Fruit fly (Drosophila melanogaster): Measurements from ENCODE around the gene CG14731.

CG14731 gene

dm6 chr3R:11888038-11888567 lies 43.0 kb upstream of the CG14731 start (continued):
- TF ChIP-seq salr (GFP tag; optimal IDR thresholded peaks at IDR 0.05) (peak in 1 of 2 experiments; percentile 24), CG1621 (tag; optimal IDR thresholded peaks at IDR 0.05) (no peak), CG34406 (GFP tag; optimal IDR thresholded peaks at IDR 0.05) (no peak), Sox15 (GFP tag; optimal IDR thresholded peaks at IDR 0.05) (no peak), CG6276 (GFP tag; optimal IDR thresholded peaks at IDR 0.05) (no peak), Eip78C (GFP tag) (peak; percentile 80), OdsH (GFP tag; optimal IDR thresholded peaks at IDR 0.05) (no peak), Hr39 (GFP tag; optimal IDR thresholded peaks at IDR 0.05) (peak; percentile 42), Sox14 (GFP tag; optimal IDR thresholded peaks at IDR 0.05) (no peak), CG16779 (tag; optimal IDR thresholded peaks at IDR 0.05) (no peak), CG11762 (GFP tag; optimal IDR thresholded peaks at IDR 0.05; ENCODE audit: insufficient read depth) (peak; percentile 30), spab (GFP tag; optimal IDR thresholded peaks at IDR 0.05) (no peak), Eip75B (GFP tag; optimal IDR thresholded peaks at IDR 0.05) (no peak), CG3919 (GFP tag; optimal IDR thresholded peaks at IDR 0.05) (no peak), net (GFP tag; optimal IDR thresholded peaks at IDR 0.05) (no peak), topi (GFP tag; optimal IDR thresholded peaks at IDR 0.05) (peak; percentile 71), CG11902 (GFP tag; optimal IDR thresholded peaks at IDR 0.05) (peak; percentile 79), Lpt (GFP tag; optimal IDR thresholded peaks at IDR 0.05) (no peak), Blimp-1 (GFP tag; optimal IDR thresholded peaks at IDR 0.05) (no peak), Sox102F (GFP tag; optimal IDR thresholded peaks at IDR 0.05) (peak; percentile 54), CG32006 (GFP tag; optimal IDR thresholded peaks at IDR 0.05) (no peak), Eip93F (GFP tag; optimal IDR thresholded peaks at IDR 0.05) (no peak), cyc (GFP tag; optimal IDR thresholded peaks at IDR 0.05) (peak; percentile 67), pdm3 (GFP tag; optimal IDR thresholded peaks at IDR 0.05) (no peak), CG15336 (GFP tag; IDR thresholded peaks at IDR 0.05) (peak; percentile 29; the same call in 1 of the 2 replicates), fd85E (GFP tag; optimal IDR thresholded peaks at IDR 0.05) (no peak), CG10631 (GFP tag; optimal IDR thresholded peaks at IDR 0.05) (peak; percentile 49)

- TF ChIP-seq dac (GFP tag; optimal IDR thresholded peaks at IDR 0.05), result no peak
- no peak for TF ChIP-seq salr (GFP tag; optimal IDR thresholded peaks at IDR 0.05)
- no peak for TF ChIP-seq Ets21C (GFP tag; optimal IDR thresholded peaks at IDR 0.05)
- no peak for TF ChIP-seq Ets96B (tag; optimal IDR thresholded peaks at IDR 0.05)
- TF ChIP-seq net (GFP tag; optimal IDR thresholded peaks at IDR 0.05), result no peak
- TF ChIP-seq Sox14 (GFP tag; optimal IDR thresholded peaks at IDR 0.05), result no peak
- TF ChIP-seq Eip93F (GFP tag; optimal IDR thresholded peaks at IDR 0.05), result no peak
- no peak for TF ChIP-seq vri (GFP tag; optimal IDR thresholded peaks at IDR 0.05)
- TF ChIP-seq dsx (GFP tag; optimal IDR thresholded peaks at IDR 0.05; ENCODE audit: poor library complexity, severe bottlenecking), result no peak
- TF ChIP-seq fd59A (GFP tag; optimal IDR thresholded peaks at IDR 0.05), result no peak
These were observed 37.9 kb upstream of the CG14731 start, which contains the start of gene Dnali1 for dm6 chr3R:11893197-11893596. Gene Dnali1 (minus strand): TSS chr3R:11893297.

dm6 chr3R:11897282-11897681 lies 33.8 kb upstream of the CG14731 start, which contains the start of gene CG34307:
Gene CG34307 (plus strand): TSS chr3R:11897582.
- no peak for TF ChIP-seq fkh (GFP tag; optimal IDR thresholded peaks at IDR 0.05)
- peak; percentile 43 for TF ChIP-seq svp (GFP tag)

- TF ChIP-seq dsx (GFP tag; optimal IDR thresholded peaks at IDR 0.05; ENCODE audit: poor library complexity, severe bottlenecking) (no peak), CG8119 (GFP tag; IDR thresholded peaks at IDR 0.05) (no peak), Hr39 (GFP tag; optimal IDR thresholded peaks at IDR 0.05) (peak; percentile 23), OdsH (GFP tag; optimal IDR thresholded peaks at IDR 0.05) (no peak), CG6854 (GFP tag; optimal IDR thresholded peaks at IDR 0.05) (no peak), Eip78C (GFP tag) (no peak), topi (GFP tag; optimal IDR thresholded peaks at IDR 0.05) (peak; percentile 13), CG31627 (GFP tag; optimal IDR thresholded peaks at IDR 0.05) (peak; percentile 28), achi (GFP tag; optimal IDR thresholded peaks at IDR 0.05) (no peak), Smox (GFP tag; optimal IDR thresholded peaks at IDR 0.05) (no peak), Met (GFP tag; optimal IDR thresholded peaks at IDR 0.05) (peak; percentile 44), pdm3 (GFP tag; optimal IDR thresholded peaks at IDR 0.05) (no peak), lz (GFP tag; optimal IDR thresholded peaks at IDR 0.05) (peak; percentile 6), CG3032 (tag; optimal IDR thresholded peaks at IDR 0.05) (no peak), CG32006 (GFP tag; optimal IDR thresholded peaks at IDR 0.05) (no peak), Sox102F (GFP tag; optimal IDR thresholded peaks at IDR 0.05) (peak; percentile 30), CG10669 (GFP tag; optimal IDR thresholded peaks at IDR 0.05) (no peak), svp (GFP tag) (peak; percentile 49)
These were observed 28.2 kb upstream of the CG14731 start for dm6 chr3R:11902893-11903292.
